Worm (Caenorhabditis elegans): ENCODE results near the gene apc-17.
A peak's percentile ranks its signal among the peaks of the same experiment; 100 is the strongest.

The apc-17 gene

DNA sequence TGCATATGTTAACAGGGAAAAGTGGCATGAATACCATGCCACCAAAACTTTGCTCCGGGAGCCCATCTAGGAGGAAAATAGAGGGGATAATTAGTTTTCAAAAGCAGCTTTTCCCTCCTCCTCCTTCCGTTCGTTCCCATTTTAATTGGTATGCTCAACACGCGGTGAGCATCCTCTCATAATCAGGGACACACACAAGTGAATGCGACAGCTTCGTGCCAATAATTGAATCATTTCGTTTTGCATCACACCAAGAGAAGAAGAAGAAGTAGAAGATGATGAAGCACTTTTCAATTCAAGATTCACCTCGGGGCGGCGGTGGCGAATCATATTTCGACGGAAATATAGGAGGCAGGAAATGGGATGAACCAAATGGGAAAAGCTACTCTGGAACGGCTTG lies 19.8 kb upstream of the apc-17 start:
- TF ChIP-seq snu-23 (GFP tag; optimal IDR thresholded peaks at IDR 0.05) (no peak), lin-14 (GFP tag; optimal IDR thresholded peaks at IDR 0.05) (peak; percentile 6)

DNA sequence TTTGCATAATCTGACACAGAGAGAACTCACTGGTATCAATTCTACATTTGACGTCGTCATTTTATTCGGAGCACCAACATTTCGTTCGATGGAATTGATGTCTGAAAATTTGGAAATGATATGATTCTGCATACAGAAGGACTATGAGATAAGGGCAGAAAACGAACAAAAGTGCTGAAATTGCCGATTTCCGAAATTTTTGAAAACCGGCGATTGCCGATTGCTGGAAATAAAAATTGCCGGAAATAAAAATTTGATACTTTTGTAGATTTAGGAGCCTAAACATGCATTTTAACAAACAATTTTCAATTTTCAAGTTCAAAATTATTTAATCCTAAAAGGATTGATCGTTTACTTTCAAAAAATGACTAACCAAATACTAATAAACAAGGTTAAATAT lies 18.6 kb upstream of the apc-17 start, which contains the start of gene unc-53:
Gene unc-53, minus strand, starts transcription at position 101 of the 400 bp plus-strand sequence.
- TF ChIP-seq unc-86 (tag; optimal IDR thresholded peaks at IDR 0.05) (no peak), swsn-7 (tag; optimal IDR thresholded peaks at IDR 0.05) (no peak), blmp-1 (tag; optimal IDR thresholded peaks at IDR 0.05) (no peak), pqm-1 (tag; optimal IDR thresholded peaks at IDR 0.05) (no peak), zag-1 (tag; optimal IDR thresholded peaks at IDR 0.05) (no peak), snu-23 (GFP tag; optimal IDR thresholded peaks at IDR 0.05) (no peak), lin-39 (tag; optimal IDR thresholded peaks at IDR 0.05) (no peak), nhr-84 (tag; optimal IDR thresholded peaks at IDR 0.05) (no peak), tlp-1 (tag; optimal IDR thresholded peaks at IDR 0.05) (no peak)

DNA sequence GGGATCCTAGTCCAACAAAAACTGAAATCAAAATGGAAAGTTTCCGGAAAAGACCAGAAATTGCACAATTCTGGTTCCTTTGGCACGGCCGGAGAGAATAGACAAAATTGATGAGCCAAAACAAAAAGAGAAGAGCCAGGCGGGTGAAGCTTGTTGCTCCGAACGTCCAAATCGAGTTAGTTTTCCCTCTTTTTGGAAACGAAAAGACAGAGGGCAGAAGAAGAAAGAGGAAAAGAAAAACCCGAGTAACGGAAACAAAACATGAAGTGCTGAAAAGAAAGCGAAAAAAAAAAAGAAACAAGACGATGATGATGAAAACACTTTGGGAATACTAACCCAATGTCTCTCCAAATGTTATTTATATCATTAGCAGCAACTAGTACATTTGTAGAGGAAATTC lies 16.4 kb upstream of the apc-17 start:
- TF ChIP-seq grh-1 (GFP tag; IDR thresholded peaks at IDR 0.05) (no peak), nhr-12 (tag; optimal IDR thresholded peaks at IDR 0.05) (no peak), ets-5 (GFP tag; IDR thresholded peaks at IDR 0.05) (no peak), hpl-2 (GFP tag; optimal IDR thresholded peaks at IDR 0.05) (no peak), lin-14 (GFP tag; optimal IDR thresholded peaks at IDR 0.05) (peak; percentile 69), fkh-10 (GFP tag; optimal IDR thresholded peaks at IDR 0.05) (peak; percentile 75), egl-27 (tag; optimal IDR thresholded peaks at IDR 0.05) (no peak)

DNA sequence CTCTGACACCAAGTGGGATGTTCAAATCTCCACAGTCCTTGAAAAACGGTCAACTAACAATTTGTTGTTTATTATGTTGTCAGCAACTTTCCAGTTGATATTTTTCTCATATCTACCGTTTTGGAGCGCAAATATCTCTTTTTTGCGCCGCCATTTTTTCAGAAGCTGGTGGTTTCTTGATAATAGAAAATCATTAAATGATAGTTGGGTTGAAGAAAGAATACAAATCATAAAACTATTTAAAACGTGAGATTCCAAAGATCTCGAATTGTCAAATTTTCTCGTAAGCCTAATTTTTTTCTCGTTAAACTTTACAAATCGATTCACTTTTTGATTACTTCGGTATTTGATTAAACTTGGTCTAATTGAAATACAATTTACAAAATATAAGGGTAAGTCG lies 15.5 kb upstream of the apc-17 start, which contains the start of gene rpl-42:
Gene rpl-42, plus strand, starts transcription at position 301 of the 400 bp plus-strand sequence.
- TF ChIP-seq ztf-4 (tag; optimal IDR thresholded peaks at IDR 0.05) (no peak), swsn-7 (tag; optimal IDR thresholded peaks at IDR 0.05) (no peak), egl-27 (tag; optimal IDR thresholded peaks at IDR 0.05) (no peak), unc-86 (tag; optimal IDR thresholded peaks at IDR 0.05) (no peak), nhr-20 (tag; optimal IDR thresholded peaks at IDR 0.05) (no peak), Y116A8C.19 (tag; optimal IDR thresholded peaks at IDR 0.05; ENCODE audit: borderline replicate concordance) (no peak), hlh-17 (GFP tag; optimal IDR thresholded peaks at IDR 0.05; ENCODE audit: borderline replicate concordance) (no peak), nhr-76 (tag; optimal IDR thresholded peaks at IDR 0.05) (no peak), pqm-1 (tag; optimal IDR thresholded peaks at IDR 0.05) (no peak), ceh-88 (GFP tag; IDR thresholded peaks at IDR 0.05) (no peak), nhr-85 (tag) (no peak), tlp-1 (tag; optimal IDR thresholded peaks at IDR 0.05) (no peak), ceh-63 (GFP tag; optimal IDR thresholded peaks at IDR 0.05) (no peak), pag-3 (tag; optimal IDR thresholded peaks at IDR 0.05; ENCODE audit: borderline replicate concordance, insufficient read depth) (no peak), ama-1 (optimal IDR thresholded peaks at IDR 0.05) (no peak), zip-4 (GFP tag; optimal IDR thresholded peaks at IDR 0.05) (no peak), lir-3 (tag; optimal IDR thresholded peaks at IDR 0.05; ENCODE audit: poor library complexity) (no peak), aly-2 (tag; optimal IDR thresholded peaks at IDR 0.05) (no peak), ceh-8 (GFP tag; optimal IDR thresholded peaks at IDR 0.05) (no peak), fos-1 (tag; optimal IDR thresholded peaks at IDR 0.05) (no peak)

DNA sequence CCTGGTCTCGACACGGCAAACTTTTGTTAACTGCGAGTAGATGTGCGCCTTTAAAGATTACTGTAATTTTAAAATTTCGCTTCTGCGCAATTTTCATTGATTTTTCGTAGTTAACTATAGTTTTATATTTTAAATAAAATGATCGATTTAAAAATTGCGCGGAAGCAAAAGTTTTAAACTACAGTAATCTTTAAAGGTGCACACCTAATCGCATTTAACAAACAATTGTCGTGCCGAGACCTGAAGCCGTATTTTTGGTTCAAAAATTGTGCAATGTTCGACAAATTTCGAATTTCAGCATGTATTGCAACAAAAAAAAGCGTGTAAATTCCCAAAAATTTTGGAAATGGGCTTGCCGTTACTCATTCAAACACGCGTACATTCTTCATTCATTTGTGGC lies 13.5 kb upstream of the apc-17 start:
- no peak for TF ChIP-seq pag-3 (tag; optimal IDR thresholded peaks at IDR 0.05; ENCODE audit: borderline replicate concordance, insufficient read depth)
- TF ChIP-seq snpc-4 (tag; optimal IDR thresholded peaks at IDR 0.05), result no peak
- TF ChIP-seq xbp-1 (tag; optimal IDR thresholded peaks at IDR 0.05), result no peak
- TF ChIP-seq snu-23 (GFP tag; optimal IDR thresholded peaks at IDR 0.05), result no peak
- no peak for TF ChIP-seq mab-9 (GFP tag; IDR thresholded peaks at IDR 0.05)
- TF ChIP-seq fos-1 (tag; optimal IDR thresholded peaks at IDR 0.05), result no peak
- no peak for TF ChIP-seq mdl-1 (tag; optimal IDR thresholded peaks at IDR 0.05)
- no peak for TF ChIP-seq Y116A8C.19 (tag; optimal IDR thresholded peaks at IDR 0.05; ENCODE audit: borderline replicate concordance)
- TF ChIP-seq aha-1 (tag; optimal IDR thresholded peaks at IDR 0.05), result no peak
- TF ChIP-seq lin-14 (GFP tag; optimal IDR thresholded peaks at IDR 0.05), result no peak

Measured in whole organism, L1 larva.